Fruit fly (Drosophila melanogaster): ENCODE measurements around the gene inaF-D.

Gene inaF-D

dm6 chrX:11678539-11679040 is 50.3 kb downstream of the inaF-D start, which contains the start of the genes Vlet and bif (continued):
- TF ChIP-seq CHES-1-like (GFP tag; optimal IDR thresholded peaks at IDR 0.05) (no peak), CkIIα-i1 (GFP tag; IDR thresholded peaks at IDR 0.05) (no peak), CG11398 (GFP tag; optimal IDR thresholded peaks at IDR 0.05) (no peak), pho (GFP tag; optimal IDR thresholded peaks at IDR 0.05) (peak; percentile 39), Eip74EF (GFP tag; optimal IDR thresholded peaks at IDR 0.05) (no peak), wek (GFP tag; optimal IDR thresholded peaks at IDR 0.05) (peak; percentile 15), CG33557 (GFP tag; optimal IDR thresholded peaks at IDR 0.05) (peak; percentile 26), Mes4 (GFP tag; optimal IDR thresholded peaks at IDR 0.05) (no peak), Six4 (GFP tag; optimal IDR thresholded peaks at IDR 0.05) (peak; percentile 34), CG11247 (GFP tag; IDR thresholded peaks at IDR 0.05) (no peak), CG11504 (tag; optimal IDR thresholded peaks at IDR 0.05) (no peak), otp (GFP tag; IDR thresholded peaks at IDR 0.05) (no peak), toy (GFP tag; IDR thresholded peaks at IDR 0.05) (no peak), dpn (GFP tag; optimal IDR thresholded peaks at IDR 0.05) (peak; percentile 37 to 60), CG10147 (GFP tag; optimal IDR thresholded peaks at IDR 0.05) (peak; percentile 51), dmrt99B (tag; optimal IDR thresholded peaks at IDR 0.05) (peak; percentile 61), CG42726 (GFP tag; IDR thresholded peaks at IDR 0.05; ENCODE audit: partially characterized antibody) (peak; percentile 35; the same call in 1 of the 2 replicates), HmgZ (tag; optimal IDR thresholded peaks at IDR 0.05) (peak; percentile 31), Tbp (GFP tag; optimal IDR thresholded peaks at IDR 0.05) (no peak), pum (GFP tag; optimal IDR thresholded peaks at IDR 0.05) (peak; percentile 41), CG11093 (GFP tag; IDR thresholded peaks at IDR 0.05) (no peak), ems (GFP tag; optimal IDR thresholded peaks at IDR 0.05) (peak; percentile 40), CG34422 (GFP tag; IDR thresholded peaks at IDR 0.05) (no peak; the same call in 2 of the 3 replicates), ci (GFP tag; IDR thresholded peaks at IDR 0.05) (no peak), Rx (GFP tag; IDR thresholded peaks at IDR 0.05) (0 out of 2 replicates have a peak, but pooled peaks have one; percentile 2), CG10267 (tag; optimal IDR thresholded peaks at IDR 0.05) (peak; percentile 76), Bgb (GFP tag; IDR thresholded peaks at IDR 0.05; ENCODE audit: partially characterized antibody) (peak; percentile 61), nau (GFP tag; optimal IDR thresholded peaks at IDR 0.05) (no peak), CG12744 (GFP tag; optimal IDR thresholded peaks at IDR 0.05) (no peak), CG17361 (GFP tag; IDR thresholded peaks at IDR 0.05) (peak; percentile 87), CG15479 (GFP tag; optimal IDR thresholded peaks at IDR 0.05) (no peak), CG4730 (GFP tag; IDR thresholded peaks at IDR 0.05) (no peak), CG18619 (GFP tag; optimal IDR thresholded peaks at IDR 0.05) (peak; percentile 69), CG13775 (GFP tag; optimal IDR thresholded peaks at IDR 0.05) (peak; percentile 78), Oli (tag; optimal IDR thresholded peaks at IDR 0.05) (peak; percentile 58), gfzf (GFP tag; optimal IDR thresholded peaks at IDR 0.05) (no peak), run (tag; optimal IDR thresholded peaks at IDR 0.05) (no peak), gsb (GFP tag; IDR thresholded peaks at IDR 0.05) (no peak), CG2875 (GFP tag; optimal IDR thresholded peaks at IDR 0.05) (no peak), CG15269 (tag; optimal IDR thresholded peaks at IDR 0.05) (peak; percentile 78), CG8765 (GFP tag; IDR thresholded peaks at IDR 0.05) (no peak), Hr39 (optimal IDR thresholded peaks at IDR 0.05) (no peak), Sry-β (GFP tag; optimal IDR thresholded peaks at IDR 0.05) (peak; percentile 14), CG17802 (tag; optimal IDR thresholded peaks at IDR 0.05) (peak; percentile 44), CG30403 (GFP tag; optimal IDR thresholded peaks at IDR 0.05) (peak; percentile 76), CG10366 (GFP tag; IDR thresholded peaks at IDR 0.05) (peak; percentile 41; the same call in 1 of the 2 replicates), CG10274 (GFP tag; optimal IDR thresholded peaks at IDR 0.05) (peak; percentile 48), ab (GFP tag; optimal IDR thresholded peaks at IDR 0.05) (no peak), lmd (GFP tag; IDR thresholded peaks at IDR 0.05) (peak; percentile 60), CG2129 (GFP tag; IDR thresholded peaks at IDR 0.05; ENCODE audit: partially characterized antibody) (0 out of 2 replicates have a peak, but pooled peaks have one; percentile 18), Deaf1 (tag; optimal IDR thresholded peaks at IDR 0.05) (no peak)

All from whole organism, embryonic.